Fruit fly (Drosophila melanogaster): ENCODE measurements around the gene gdl-ORF39.

gdl-ORF39 gene

dm6 chr3L:15537916-15538581, 28.8 kb downstream of the gdl-ORF39 start (continued):
- TF ChIP-seq Mrtf (GFP tag; IDR thresholded peaks at IDR 0.05) (no peak), sd (tag; optimal IDR thresholded peaks at IDR 0.05) (peak; percentile 4), Doc3 (GFP tag; IDR thresholded peaks at IDR 0.05; ENCODE audit: partially characterized antibody) (no peak)

- TF ChIP-seq Blimp-1 (GFP tag; optimal IDR thresholded peaks at IDR 0.05) (peak; percentile 1), Antp (GFP tag; optimal IDR thresholded peaks at IDR 0.05) (no peak), sens (GFP tag) (peak; percentile 45), dmrt99B (tag; optimal IDR thresholded peaks at IDR 0.05) (peak; percentile 1), gcm (GFP tag; optimal IDR thresholded peaks at IDR 0.05) (no peak), CG6854 (GFP tag; optimal IDR thresholded peaks at IDR 0.05) (no peak), GATAe (GFP tag; conservative IDR thresholded peaks at IDR 0.05) (peak; percentile 63; the same call in 1 of the 2 replicates), CG34422 (GFP tag; IDR thresholded peaks at IDR 0.05) (peak; percentile 39; the same call in 1 of the 3 replicates), pita (GFP tag; optimal IDR thresholded peaks at IDR 0.05) (no peak), run (tag; optimal IDR thresholded peaks at IDR 0.05) (no peak), wek (GFP tag; optimal IDR thresholded peaks at IDR 0.05) (no peak), CG6791 (GFP tag; IDR thresholded peaks at IDR 0.05; ENCODE audit: partially characterized antibody) (no peak), chinmo (GFP tag; IDR thresholded peaks at IDR 0.05; ENCODE audit: partially characterized antibody) (0 out of 4 replicates have a peak, but pooled peaks have one; percentile 20), da (GFP tag; optimal IDR thresholded peaks at IDR 0.05) (no peak), Ada2b (GFP tag; IDR thresholded peaks at IDR 0.05) (no peak), peb (GFP tag; IDR thresholded peaks at IDR 0.05) (no peak), CG9609 (GFP tag; optimal IDR thresholded peaks at IDR 0.05) (no peak), Vsx1 (GFP tag; optimal IDR thresholded peaks at IDR 0.05) (peak; percentile 55), kni (GFP tag; optimal IDR thresholded peaks at IDR 0.05) (no peak), CG3847 (GFP tag; IDR thresholded peaks at IDR 0.05) (no peak), CG14441 (GFP tag; IDR thresholded peaks at IDR 0.05) (0 out of 2 replicates have a peak, but pooled peaks have one; percentile 38), CG13624 (GFP tag; optimal IDR thresholded peaks at IDR 0.05) (no peak), Xbp1 (GFP tag; optimal IDR thresholded peaks at IDR 0.05) (no peak), Neu2 (GFP tag; optimal IDR thresholded peaks at IDR 0.05; ENCODE audit: borderline replicate concordance) (no peak), Pdp1 (GFP tag; optimal IDR thresholded peaks at IDR 0.05) (peak in 1 of 2 experiments; percentile 35), CG5245 (GFP tag; optimal IDR thresholded peaks at IDR 0.05) (no peak), sens-2 (GFP tag; IDR thresholded peaks at IDR 0.05) (no peak), Tbp (GFP tag; optimal IDR thresholded peaks at IDR 0.05) (no peak), her (GFP tag; optimal IDR thresholded peaks at IDR 0.05) (no peak), NFAT (GFP tag; IDR thresholded peaks at IDR 0.05) (no peak), row (GFP tag; IDR thresholded peaks at IDR 0.05) (peak; percentile 44; the same call in 2 of the 3 replicates), CG30020 (tag; optimal IDR thresholded peaks at IDR 0.05) (no peak), CG17328 (GFP tag; IDR thresholded peaks at IDR 0.05) (no peak), danr (GFP tag; IDR thresholded peaks at IDR 0.05) (no peak), CG2678 (tag; optimal IDR thresholded peaks at IDR 0.05) (no peak), CG12299 (tag; optimal IDR thresholded peaks at IDR 0.05) (no peak), CG4617 (GFP tag; optimal IDR thresholded peaks at IDR 0.05; ENCODE audit: borderline replicate concordance) (no peak), mirr (GFP tag; optimal IDR thresholded peaks at IDR 0.05) (peak; percentile 41), slbo (GFP tag; IDR thresholded peaks at IDR 0.05) (no peak), zfh1 (GFP tag; IDR thresholded peaks at IDR 0.05) (no peak), sima (GFP tag; optimal IDR thresholded peaks at IDR 0.05) (no peak), klu (GFP tag; IDR thresholded peaks at IDR 0.05) (no peak), Ets65A (GFP tag) (peak; percentile 40)
Measured at dm6 chr3L:15538582-15539490, 29.6 kb downstream of the gdl-ORF39 start.

Data from whole organism, embryonic.